Fruit fly (Drosophila melanogaster): ENCODE data around the gene Rga.
A peak's percentile ranks its signal among the peaks of the same experiment; 100 is the strongest.

Gene Rga

DNA sequence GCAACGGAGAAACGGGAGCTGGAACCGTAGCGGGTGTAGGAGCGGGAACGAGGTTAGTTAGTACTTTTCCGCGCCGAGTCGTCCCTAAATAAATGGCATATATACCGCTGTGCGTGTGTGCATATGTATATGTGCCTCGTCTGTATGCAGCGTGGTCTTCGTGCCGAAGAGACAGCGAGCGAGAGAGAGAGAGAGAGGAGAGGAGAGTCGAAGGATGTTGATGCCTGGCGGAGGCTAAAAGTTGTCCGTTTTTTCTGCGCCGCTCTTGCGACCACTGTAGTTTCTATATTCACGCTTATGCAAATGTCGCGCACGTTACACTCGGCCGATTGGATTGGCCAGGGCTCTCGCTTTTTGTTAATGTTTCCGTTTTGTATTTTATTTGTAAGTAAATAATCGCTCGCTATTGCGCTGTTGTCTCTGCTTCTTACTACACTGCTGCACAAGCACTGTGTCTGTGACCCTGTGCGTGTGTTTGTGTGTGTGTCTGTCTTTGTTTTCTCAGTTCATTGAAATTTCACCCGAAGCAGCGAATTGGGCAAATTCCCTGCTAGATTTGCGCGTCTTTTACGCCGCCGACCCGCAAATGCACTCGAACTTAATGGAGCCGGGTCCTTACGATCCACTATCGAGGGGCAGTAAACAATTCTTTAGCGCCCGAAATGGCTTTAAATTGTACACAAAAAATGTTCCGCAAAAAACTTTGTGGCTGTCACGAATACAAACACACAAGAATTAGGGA lies at the start of gene Rga:
TSS of gene Rga (minus strand) at position 741 of the 742 bp plus-strand sequence.
- TF ChIP-seq CG13624 (GFP tag; optimal IDR thresholded peaks at IDR 0.05), result peak; percentile 21
- TF ChIP-seq CG11456 (GFP tag; IDR thresholded peaks at IDR 0.05), result no peak
- no peak for TF ChIP-seq danr (GFP tag; IDR thresholded peaks at IDR 0.05)
- TF ChIP-seq NK7.1 (GFP tag; optimal IDR thresholded peaks at IDR 0.05), result no peak
- no peak for TF ChIP-seq Usf (GFP tag; optimal IDR thresholded peaks at IDR 0.05)
- TF ChIP-seq Deaf1 (tag; optimal IDR thresholded peaks at IDR 0.05), result peak; percentile 83
- no peak for TF ChIP-seq sqz (GFP tag; optimal IDR thresholded peaks at IDR 0.05)
- TF ChIP-seq D19A (tag; optimal IDR thresholded peaks at IDR 0.05), result no peak
- no peak for TF ChIP-seq Doc3 (GFP tag; IDR thresholded peaks at IDR 0.05; ENCODE audit: partially characterized antibody)
- TF ChIP-seq CG7963 (GFP tag; IDR thresholded peaks at IDR 0.05; ENCODE audit: partially characterized antibody), result no peak
- TF ChIP-seq CG4360 (GFP tag; IDR thresholded peaks at IDR 0.05), result no peak
- TF ChIP-seq ATbp (GFP tag; optimal IDR thresholded peaks at IDR 0.05), result no peak
- peak in 1 of 2 experiments; percentile 36 for TF ChIP-seq insv (GFP tag; optimal IDR thresholded peaks at IDR 0.05)
- TF ChIP-seq CG15514 (GFP tag; optimal IDR thresholded peaks at IDR 0.05), result no peak
- TF ChIP-seq cg (GFP tag; optimal IDR thresholded peaks at IDR 0.05), result peak; percentile 94
- TF ChIP-seq fru (optimal IDR thresholded peaks at IDR 0.05), result no peak
- no peak for TF ChIP-seq lbe (GFP tag; optimal IDR thresholded peaks at IDR 0.05)
- TF ChIP-seq h (optimal IDR thresholded peaks at IDR 0.05), result no peak
- no peak for TF ChIP-seq HLH4C (GFP tag; IDR thresholded peaks at IDR 0.05; ENCODE audit: partially characterized antibody)
- peak; percentile 5 for TF ChIP-seq pho (GFP tag; optimal IDR thresholded peaks at IDR 0.05)
- TF ChIP-seq Hr3 (GFP tag; optimal IDR thresholded peaks at IDR 0.05), result no peak
- no peak for TF ChIP-seq dmrt99B (tag; optimal IDR thresholded peaks at IDR 0.05)
- TF ChIP-seq Meics (GFP tag; optimal IDR thresholded peaks at IDR 0.05), result no peak
- TF ChIP-seq CG13894 (tag; optimal IDR thresholded peaks at IDR 0.05), result no peak
- no peak for TF ChIP-seq Hand (GFP tag; optimal IDR thresholded peaks at IDR 0.05)
- no peak for TF ChIP-seq CTCF (GFP tag; optimal IDR thresholded peaks at IDR 0.05)
- no peak for TF ChIP-seq scrt (GFP tag; optimal IDR thresholded peaks at IDR 0.05)
- TF ChIP-seq sug (tag; optimal IDR thresholded peaks at IDR 0.05), result no peak
- TF ChIP-seq jing (GFP tag; optimal IDR thresholded peaks at IDR 0.05), result no peak
- TF ChIP-seq CG1602 (GFP tag; optimal IDR thresholded peaks at IDR 0.05), result no peak
- TF ChIP-seq Dfd (GFP tag; optimal IDR thresholded peaks at IDR 0.05), result no peak
- no peak for TF ChIP-seq ems (GFP tag; optimal IDR thresholded peaks at IDR 0.05)
- TF ChIP-seq Ptx1 (GFP tag; IDR thresholded peaks at IDR 0.05), result no peak
- TF ChIP-seq Side (GFP tag; optimal IDR thresholded peaks at IDR 0.05), result no peak
- no peak for TF ChIP-seq tap (tag; optimal IDR thresholded peaks at IDR 0.05)
- no peak for TF ChIP-seq NC2β (GFP tag; optimal IDR thresholded peaks at IDR 0.05)
- no peak for TF ChIP-seq CG11696 (GFP tag; IDR thresholded peaks at IDR 0.05)
- peak; percentile 78 to 81 for TF ChIP-seq Trl (optimal IDR thresholded peaks at IDR 0.05)
- TF ChIP-seq Trl (GFP tag; optimal IDR thresholded peaks at IDR 0.05), result no peak
- TF ChIP-seq CG8359 (GFP tag; optimal IDR thresholded peaks at IDR 0.05; ENCODE audit: borderline replicate concordance), result no peak
- TF ChIP-seq CG6765 (GFP tag; optimal IDR thresholded peaks at IDR 0.05), result no peak
- TF ChIP-seq ato (GFP tag; IDR thresholded peaks at IDR 0.05; ENCODE audit: partially characterized antibody), result no peak
- no peak for TF ChIP-seq crol (GFP tag; IDR thresholded peaks at IDR 0.05)
- no peak for TF ChIP-seq Antp (GFP tag; optimal IDR thresholded peaks at IDR 0.05)
- peak; percentile 79 for TF ChIP-seq CG11695 (GFP tag; IDR thresholded peaks at IDR 0.05)
- TF ChIP-seq p53 (GFP tag; optimal IDR thresholded peaks at IDR 0.05), result no peak
- TF ChIP-seq yki (optimal IDR thresholded peaks at IDR 0.05), result no peak
- no peak for TF ChIP-seq Doc2 (GFP tag; IDR thresholded peaks at IDR 0.05)
- TF ChIP-seq CG13424 (tag; optimal IDR thresholded peaks at IDR 0.05), result no peak
- no peak for TF ChIP-seq CG8281 (tag; optimal IDR thresholded peaks at IDR 0.05)
- no peak for TF ChIP-seq caup (GFP tag; optimal IDR thresholded peaks at IDR 0.05; ENCODE audit: severe bottlenecking)
- TF ChIP-seq lab (GFP tag; optimal IDR thresholded peaks at IDR 0.05), result no peak

Measured in whole organism, embryonic.